Worm (Caenorhabditis elegans): ENCODE results near the gene F28G4.2.
A peak's percentile ranks its signal among the peaks of the same experiment; 100 is the strongest.

The F28G4.2 gene

ce11 chrV:16297070-16297469, 14.9 kb upstream of the F28G4.2 start, which contains the start of gene srbc-83:
Gene srbc-83, plus strand, starts transcription at chrV:16297370.
- no peak for TF ChIP-seq ama-1 (optimal IDR thresholded peaks at IDR 0.05)
- no peak for TF ChIP-seq nhr-11 (tag; optimal IDR thresholded peaks at IDR 0.05)
- no peak for TF ChIP-seq pha-4 (tag; optimal IDR thresholded peaks at IDR 0.05)
- no peak for TF ChIP-seq nhr-12 (tag; optimal IDR thresholded peaks at IDR 0.05)
- TF ChIP-seq ztf-11 (tag; optimal IDR thresholded peaks at IDR 0.05): no peak
- TF ChIP-seq nhr-76 (tag; optimal IDR thresholded peaks at IDR 0.05): no peak
- TF ChIP-seq ceh-28 (tag; optimal IDR thresholded peaks at IDR 0.05): no peak
- TF ChIP-seq nhr-28 (tag; optimal IDR thresholded peaks at IDR 0.05): no peak
- TF ChIP-seq fkh-10 (GFP tag; optimal IDR thresholded peaks at IDR 0.05): no peak
- TF ChIP-seq sea-2 (GFP tag; optimal IDR thresholded peaks at IDR 0.05): no peak
- TF ChIP-seq egl-27 (tag; optimal IDR thresholded peaks at IDR 0.05): no peak
- TF ChIP-seq nhr-23 (tag; optimal IDR thresholded peaks at IDR 0.05): no peak
- no peak for TF ChIP-seq jun-1 (tag; optimal IDR thresholded peaks at IDR 0.05)

DNA sequence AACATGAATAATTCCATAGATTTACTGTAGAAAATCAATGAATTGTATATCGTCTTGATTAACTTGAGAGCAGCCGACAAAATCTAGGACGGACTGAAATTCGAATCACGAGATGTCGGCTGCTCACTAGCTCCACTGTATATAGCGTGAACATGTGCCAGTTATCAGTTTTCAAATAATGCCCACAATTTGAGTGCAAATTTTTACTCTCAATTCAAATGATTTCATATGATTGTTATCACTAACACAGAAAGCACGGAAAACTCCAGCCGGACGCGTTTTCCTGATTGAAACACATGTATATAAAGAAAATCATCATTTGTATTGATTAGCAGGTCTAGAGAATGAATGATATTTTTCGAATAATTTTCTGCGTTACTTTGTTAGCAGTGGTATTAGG, 10.3 kb upstream of the F28G4.2 start, which contains the start of gene oac-5:
TSS of gene oac-5 (plus strand) at position 301 of the 400 bp plus-strand sequence.
- TF ChIP-seq skn-1 (tag; optimal IDR thresholded peaks at IDR 0.05) (no peak), nhr-11 (tag; optimal IDR thresholded peaks at IDR 0.05) (no peak), pqm-1 (tag; optimal IDR thresholded peaks at IDR 0.05) (peak; percentile 12), elt-2 (tag; optimal IDR thresholded peaks at IDR 0.05) (peak; percentile 42), nhr-77 (tag; optimal IDR thresholded peaks at IDR 0.05) (no peak)

DNA sequence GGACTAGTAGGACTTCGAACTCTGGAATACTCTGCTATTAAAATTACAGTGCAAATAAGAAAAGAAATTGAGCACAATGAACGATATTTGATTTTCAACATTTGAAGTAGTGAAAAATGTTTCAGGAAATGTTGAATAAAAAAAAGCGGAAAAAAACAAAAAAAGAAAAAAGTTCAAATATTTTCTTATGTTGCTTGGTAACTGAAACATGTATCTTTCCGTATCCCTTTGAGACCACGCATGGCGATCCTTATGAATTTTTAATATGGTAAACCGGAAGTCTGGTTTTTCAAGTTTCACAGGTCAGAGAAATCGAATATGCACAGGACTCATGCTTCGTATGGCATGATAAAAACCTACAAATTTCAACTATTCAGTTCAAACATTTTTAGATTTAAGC, 5.5 kb upstream of the F28G4.2 start, which contains the start of gene F28G4.3:
TSS of gene F28G4.3 (minus strand) at position 101 of the 400 bp plus-strand sequence.
- no peak for TF ChIP-seq nhr-77 (tag; optimal IDR thresholded peaks at IDR 0.05)
- no peak for TF ChIP-seq nfya-1 (tag; optimal IDR thresholded peaks at IDR 0.05; ENCODE audit: insufficient read depth)
- no peak for TF ChIP-seq aly-2 (tag; optimal IDR thresholded peaks at IDR 0.05)
- TF ChIP-seq nhr-237 (tag; optimal IDR thresholded peaks at IDR 0.05): no peak
- TF ChIP-seq ceh-9 (tag; optimal IDR thresholded peaks at IDR 0.05): no peak
- no peak for TF ChIP-seq jun-1 (tag; optimal IDR thresholded peaks at IDR 0.05)
- no peak for TF ChIP-seq egl-27 (tag; optimal IDR thresholded peaks at IDR 0.05)
- no peak for TF ChIP-seq ztf-11 (tag; optimal IDR thresholded peaks at IDR 0.05)
- TF ChIP-seq hmg-11 (tag; optimal IDR thresholded peaks at IDR 0.05): no peak
- TF ChIP-seq zag-1 (tag; optimal IDR thresholded peaks at IDR 0.05): no peak
- TF ChIP-seq egl-5 (tag; optimal IDR thresholded peaks at IDR 0.05): no peak
- no peak for TF ChIP-seq unc-39 (tag; optimal IDR thresholded peaks at IDR 0.05)
- no peak for TF ChIP-seq nhr-11 (tag; optimal IDR thresholded peaks at IDR 0.05)

- TF ChIP-seq jun-1 (tag; optimal IDR thresholded peaks at IDR 0.05) (no peak), aly-2 (tag; optimal IDR thresholded peaks at IDR 0.05) (no peak), ztf-11 (tag; optimal IDR thresholded peaks at IDR 0.05) (no peak)
Measured at ce11 chrV:16285794-16286193, 3.7 kb upstream of the F28G4.2 start, which contains the start of gene F28G4.4. Gene F28G4.4, minus strand, starts transcription at chrV:16285894.

- peak; percentile 73 for TF ChIP-seq pha-4 (tag; optimal IDR thresholded peaks at IDR 0.05)
- peak; percentile 10 for TF ChIP-seq jun-1 (tag; optimal IDR thresholded peaks at IDR 0.05)
- TF ChIP-seq eor-1 (tag; optimal IDR thresholded peaks at IDR 0.05): no peak
- TF ChIP-seq elt-2 (tag; optimal IDR thresholded peaks at IDR 0.05): peak; percentile 93
- TF ChIP-seq pqm-1 (tag; optimal IDR thresholded peaks at IDR 0.05): peak; percentile 97
- no peak for TF ChIP-seq mml-1 (tag; optimal IDR thresholded peaks at IDR 0.05)
Measured at ce11 chrV:16277918-16278317, 4.2 kb downstream of the F28G4.2 start, which contains the start of gene cyp-37B1. Gene cyp-37B1, plus strand, starts transcription at chrV:16278116.

DNA sequence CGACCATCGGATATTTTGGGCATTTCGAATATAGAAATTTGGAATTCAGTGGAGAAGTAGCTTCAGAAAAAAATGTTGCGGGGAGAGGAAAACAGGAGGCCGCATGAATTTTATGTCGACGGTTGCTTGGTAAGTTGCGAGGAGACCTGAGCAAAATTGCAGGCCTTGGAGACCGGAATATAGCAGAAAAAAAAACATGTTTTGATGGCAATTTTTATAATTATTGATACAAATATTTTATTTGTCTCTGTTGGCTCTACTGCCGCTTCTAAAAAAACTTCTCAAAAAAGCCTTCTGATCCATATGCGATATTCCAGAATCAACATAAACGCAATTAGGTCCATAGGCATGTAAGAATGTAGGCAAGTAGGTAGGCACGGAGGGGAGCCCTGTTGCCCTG, 6.8 kb downstream of the F28G4.2 start, which contains the start of gene pacl-1:
TSS of gene pacl-1 (minus strand) at position 101 of the 400 bp plus-strand sequence.
- TF ChIP-seq R02D3.7 (tag; optimal IDR thresholded peaks at IDR 0.05): no peak
- TF ChIP-seq tbx-2 (tag; optimal IDR thresholded peaks at IDR 0.05): no peak
- no peak for TF ChIP-seq nhr-76 (tag; optimal IDR thresholded peaks at IDR 0.05)
- TF ChIP-seq egl-27 (tag; optimal IDR thresholded peaks at IDR 0.05): no peak

- TF ChIP-seq ceh-9 (tag; optimal IDR thresholded peaks at IDR 0.05) (no peak), nhr-11 (tag; optimal IDR thresholded peaks at IDR 0.05) (no peak), nhr-23 (tag; optimal IDR thresholded peaks at IDR 0.05) (no peak), mml-1 (tag; optimal IDR thresholded peaks at IDR 0.05) (no peak), ZK546.5 (tag; optimal IDR thresholded peaks at IDR 0.05) (no peak), sea-2 (GFP tag; optimal IDR thresholded peaks at IDR 0.05) (no peak), hmg-11 (tag; optimal IDR thresholded peaks at IDR 0.05) (no peak), ceh-16 (tag; optimal IDR thresholded peaks at IDR 0.05) (no peak), skn-1 (tag; optimal IDR thresholded peaks at IDR 0.05) (no peak), eor-1 (tag; optimal IDR thresholded peaks at IDR 0.05) (no peak), pha-4 (tag; optimal IDR thresholded peaks at IDR 0.05) (no peak)
Measured at ce11 chrV:16271121-16271520, 11.0 kb downstream of the F28G4.2 start, which contains the start of gene T13F3.6. Gene T13F3.6, minus strand, starts transcription at chrV:16271221.
